Worm (Caenorhabditis elegans): ENCODE results near the gene CD4.1.

The CD4.1 gene

DNA sequence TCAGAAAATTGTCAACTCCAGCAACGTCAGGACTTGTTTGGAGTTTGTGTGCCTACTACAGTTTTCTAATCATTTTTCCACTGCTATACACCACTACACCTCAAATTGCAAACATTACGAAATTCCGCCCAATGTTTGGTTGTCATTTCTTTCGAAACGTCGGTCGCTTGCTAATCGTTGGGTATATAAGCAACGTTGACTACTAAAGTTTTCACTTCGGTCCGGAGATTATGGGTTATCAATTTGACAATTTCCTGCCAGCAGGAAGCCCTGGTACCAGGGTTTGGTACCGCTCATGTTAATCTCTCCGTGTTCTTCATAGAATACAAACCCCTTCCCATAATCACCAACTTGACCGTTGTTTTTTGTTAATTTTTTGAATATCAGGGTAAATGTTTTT lies 30.3 kb upstream of the CD4.1 start:
- no peak for TF ChIP-seq ztf-4 (tag; optimal IDR thresholded peaks at IDR 0.05)
- no peak for TF ChIP-seq egl-27 (tag; optimal IDR thresholded peaks at IDR 0.05)
- TF ChIP-seq C34F6.9 (tag; optimal IDR thresholded peaks at IDR 0.05): no peak
- TF ChIP-seq dmd-4 (tag; optimal IDR thresholded peaks at IDR 0.05): no peak
- peak; percentile 33 to 37 for TF ChIP-seq lsy-2 (tag; optimal IDR thresholded peaks at IDR 0.05)
- TF ChIP-seq fos-1 (tag; optimal IDR thresholded peaks at IDR 0.05): peak; percentile 65
- TF ChIP-seq nhr-77 (tag; optimal IDR thresholded peaks at IDR 0.05): no peak
- no peak for TF ChIP-seq nhr-6 (tag; optimal IDR thresholded peaks at IDR 0.05)
- no peak for TF ChIP-seq nhr-10 (tag; optimal IDR thresholded peaks at IDR 0.05)
- no peak for TF ChIP-seq zag-1 (tag; optimal IDR thresholded peaks at IDR 0.05)
- peak; percentile 58 for TF ChIP-seq sma-3 (GFP tag; optimal IDR thresholded peaks at IDR 0.05)
- TF ChIP-seq alr-1 (tag; optimal IDR thresholded peaks at IDR 0.05): no peak
- no peak for TF ChIP-seq ceh-82 (tag; optimal IDR thresholded peaks at IDR 0.05)
- no peak for TF ChIP-seq aly-2 (tag; optimal IDR thresholded peaks at IDR 0.05)
- no peak for TF ChIP-seq R02D3.7 (tag; optimal IDR thresholded peaks at IDR 0.05)
- no peak for TF ChIP-seq unc-62 (GFP tag; optimal IDR thresholded peaks at IDR 0.05)
- TF ChIP-seq mbf-1 (tag; optimal IDR thresholded peaks at IDR 0.05): no peak
- TF ChIP-seq peb-1 (tag; optimal IDR thresholded peaks at IDR 0.05): no peak
- TF ChIP-seq ztf-1 (GFP tag; conservative IDR thresholded peaks at IDR 0.05): no peak
- TF ChIP-seq lin-11 (tag; optimal IDR thresholded peaks at IDR 0.05): no peak
- no peak for TF ChIP-seq mab-5 (tag; optimal IDR thresholded peaks at IDR 0.05)
- peak; percentile 13 for TF ChIP-seq skn-1 (tag; optimal IDR thresholded peaks at IDR 0.05)
- no peak for TF ChIP-seq blmp-1 (tag; optimal IDR thresholded peaks at IDR 0.05; ENCODE audit: insufficient read depth)
- no peak for TF ChIP-seq nhr-12 (tag; optimal IDR thresholded peaks at IDR 0.05)
- no peak for TF ChIP-seq nhr-11 (tag; optimal IDR thresholded peaks at IDR 0.05)
- TF ChIP-seq nhr-23 (tag; optimal IDR thresholded peaks at IDR 0.05): no peak
- TF ChIP-seq snpc-4 (tag; optimal IDR thresholded peaks at IDR 0.05): peak; percentile 97
- peak; percentile 75 for TF ChIP-seq nhr-129 (tag; optimal IDR thresholded peaks at IDR 0.05)
- peak; percentile 41 for TF ChIP-seq sma-9 (GFP tag; optimal IDR thresholded peaks at IDR 0.05)
- no peak for TF ChIP-seq sma-9 (tag; optimal IDR thresholded peaks at IDR 0.05)
- TF ChIP-seq ceh-16 (tag; optimal IDR thresholded peaks at IDR 0.05): no peak
- TF ChIP-seq nhr-237 (tag; optimal IDR thresholded peaks at IDR 0.05): no peak
- TF ChIP-seq gmeb-1 (tag; optimal IDR thresholded peaks at IDR 0.05): peak; percentile 62
- TF ChIP-seq Y55F3AM.14 (GFP tag; optimal IDR thresholded peaks at IDR 0.05): no peak
- no peak for TF ChIP-seq ZK546.5 (tag; optimal IDR thresholded peaks at IDR 0.05)
- TF ChIP-seq F13H6.1 (tag; optimal IDR thresholded peaks at IDR 0.05): peak; percentile 45
- no peak for TF ChIP-seq elt-3 (tag; optimal IDR thresholded peaks at IDR 0.05)
- no peak for TF ChIP-seq sem-4 (tag; optimal IDR thresholded peaks at IDR 0.05)
- TF ChIP-seq ztf-11 (tag; optimal IDR thresholded peaks at IDR 0.05): no peak
- no peak for TF ChIP-seq mdl-1 (tag; optimal IDR thresholded peaks at IDR 0.05)
- no peak for TF ChIP-seq elt-1 (tag; optimal IDR thresholded peaks at IDR 0.05)
- peak; percentile 13 for TF ChIP-seq nhr-21 (tag; optimal IDR thresholded peaks at IDR 0.05)
- TF ChIP-seq crh-2 (tag; optimal IDR thresholded peaks at IDR 0.05): peak; percentile 79
- TF ChIP-seq ama-1 (optimal IDR thresholded peaks at IDR 0.05): no peak
- TF ChIP-seq unc-39 (tag; optimal IDR thresholded peaks at IDR 0.05): no peak
- peak; percentile 10 for TF ChIP-seq lin-13 (GFP tag; optimal IDR thresholded peaks at IDR 0.05)
- TF ChIP-seq unc-55 (GFP tag; optimal IDR thresholded peaks at IDR 0.05): no peak
- TF ChIP-seq nhr-25 (tag; optimal IDR thresholded peaks at IDR 0.05): no peak
- TF ChIP-seq lin-39 (tag; optimal IDR thresholded peaks at IDR 0.05): no peak

DNA sequence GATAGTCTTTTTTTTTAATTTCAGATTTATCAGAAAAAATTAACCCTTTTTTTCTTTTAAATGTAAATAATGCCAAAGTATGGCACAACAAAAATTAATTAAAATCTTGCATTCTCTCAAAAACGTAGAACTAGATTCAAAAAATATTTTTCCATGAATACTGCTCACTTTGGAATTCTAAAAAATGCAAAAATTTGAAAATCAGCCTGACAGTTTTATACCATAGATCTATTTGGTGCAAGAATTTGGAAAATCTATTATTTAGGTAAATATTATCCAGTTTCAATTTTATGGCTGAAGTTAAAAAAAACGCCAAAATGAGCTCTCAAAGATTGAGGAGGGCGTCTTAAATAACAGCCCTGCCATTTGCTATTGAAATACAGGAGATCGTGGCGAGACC lies 26.7 kb upstream of the CD4.1 start:
- TF ChIP-seq gmeb-1 (tag; optimal IDR thresholded peaks at IDR 0.05) (no peak), lin-13 (GFP tag; optimal IDR thresholded peaks at IDR 0.05) (no peak), ZK546.5 (tag; optimal IDR thresholded peaks at IDR 0.05) (no peak), skn-1 (tag; optimal IDR thresholded peaks at IDR 0.05) (no peak), lin-39 (tag; optimal IDR thresholded peaks at IDR 0.05) (no peak), sem-4 (tag; optimal IDR thresholded peaks at IDR 0.05) (no peak), mab-5 (tag; optimal IDR thresholded peaks at IDR 0.05) (no peak), nhr-23 (tag; optimal IDR thresholded peaks at IDR 0.05) (no peak), crh-2 (tag; optimal IDR thresholded peaks at IDR 0.05) (no peak), unc-39 (tag; optimal IDR thresholded peaks at IDR 0.05) (no peak), ama-1 (optimal IDR thresholded peaks at IDR 0.05) (no peak), nhr-12 (tag; optimal IDR thresholded peaks at IDR 0.05) (no peak), nhr-25 (tag; optimal IDR thresholded peaks at IDR 0.05) (no peak), R02D3.7 (tag; optimal IDR thresholded peaks at IDR 0.05) (no peak), nhr-21 (tag; optimal IDR thresholded peaks at IDR 0.05) (no peak)
